Fruit fly (Drosophila melanogaster): ENCODE results near the gene Pino.

The Pino gene

DNA sequence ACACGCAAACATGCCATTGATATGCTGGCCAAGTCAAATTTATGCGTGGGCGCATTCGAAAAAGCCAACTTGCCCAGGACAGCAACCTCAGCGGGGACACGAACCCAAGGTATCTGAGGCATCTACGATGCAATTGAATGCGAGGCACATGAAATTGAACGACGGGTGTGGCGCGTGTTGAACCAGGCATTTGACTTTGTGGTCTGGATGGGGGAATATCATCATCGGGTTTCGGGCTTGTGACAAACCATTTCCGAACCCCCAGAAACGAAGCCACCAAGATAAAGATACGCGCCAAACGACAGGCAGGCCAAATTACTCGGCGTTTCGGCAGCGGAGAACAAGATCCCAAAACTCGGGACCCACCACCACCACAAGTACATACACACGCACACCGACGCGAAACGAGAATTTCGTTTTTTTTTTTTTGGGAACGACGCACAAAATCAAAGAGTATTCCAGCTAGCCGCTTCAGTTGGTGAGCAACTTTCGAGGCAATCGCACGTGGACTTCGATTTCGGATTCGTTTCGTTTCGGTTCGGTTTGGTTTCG is 14.1 kb upstream of the Pino start, which contains the start of gene MFS3:
Gene MFS3, plus strand, starts transcription at position 472 of the 552 bp plus-strand sequence.
- TF ChIP-seq CG11617 (GFP tag; optimal IDR thresholded peaks at IDR 0.05) (no peak), CG12768 (GFP tag; optimal IDR thresholded peaks at IDR 0.05) (no peak), CG5204 (GFP tag; optimal IDR thresholded peaks at IDR 0.05) (no peak), pad (GFP tag; optimal IDR thresholded peaks at IDR 0.05) (peak; percentile 39)

DNA sequence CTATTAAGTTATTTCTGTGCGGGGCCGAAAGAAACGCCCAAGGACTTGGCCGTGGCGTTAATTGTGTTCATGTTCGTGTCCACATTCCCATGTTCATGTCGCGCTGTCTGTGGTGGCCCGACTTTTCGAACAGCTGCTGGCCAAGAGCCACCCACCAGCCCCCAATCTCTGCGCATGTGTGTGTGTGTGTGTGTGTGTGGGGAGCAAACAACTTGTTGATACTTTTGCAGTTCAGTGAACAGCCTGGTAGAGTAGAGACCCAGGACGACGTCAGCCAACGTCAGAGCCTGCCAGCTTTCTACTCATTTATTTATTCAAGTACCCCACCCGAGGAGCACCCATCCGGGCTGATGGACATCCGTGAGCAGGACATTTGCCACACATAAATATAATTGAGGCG is 8.2 kb upstream of the Pino start:
- TF ChIP-seq Clk (GFP tag; optimal IDR thresholded peaks at IDR 0.05) (no peak), toe (GFP tag; optimal IDR thresholded peaks at IDR 0.05) (no peak), CG7045 (GFP tag; optimal IDR thresholded peaks at IDR 0.05) (no peak), tj (GFP tag; optimal IDR thresholded peaks at IDR 0.05) (no peak), CG7101 (tag; optimal IDR thresholded peaks at IDR 0.05) (no peak), bab1 (GFP tag; optimal IDR thresholded peaks at IDR 0.05) (no peak)

DNA sequence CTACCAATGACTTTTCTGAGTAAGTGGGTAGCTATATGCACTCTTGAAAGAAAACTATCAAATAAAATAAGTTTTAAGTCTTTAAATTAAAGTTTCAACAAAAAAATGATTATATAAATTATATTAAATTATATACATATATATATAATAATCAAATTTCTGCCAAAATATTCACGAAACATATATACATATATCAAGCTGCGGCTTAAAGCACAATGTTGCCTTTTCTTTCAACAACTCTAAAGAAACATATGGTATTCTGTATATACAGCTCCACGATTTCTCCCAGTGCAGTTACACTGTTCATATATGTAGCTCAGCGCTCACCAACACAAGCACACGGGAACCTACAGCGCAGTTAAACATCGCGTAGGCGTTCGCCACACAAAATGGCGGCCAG is 6.7 kb upstream of the Pino start:
- TF ChIP-seq CG5204 (GFP tag; optimal IDR thresholded peaks at IDR 0.05): no peak
- peak; percentile 69 for TF ChIP-seq CG7045 (GFP tag; optimal IDR thresholded peaks at IDR 0.05)
- TF ChIP-seq toe (GFP tag; optimal IDR thresholded peaks at IDR 0.05): peak; percentile 1
- peak; percentile 39 for TF ChIP-seq CG12768 (GFP tag; optimal IDR thresholded peaks at IDR 0.05)
- peak; percentile 54 for TF ChIP-seq CG33017 (tag; optimal IDR thresholded peaks at IDR 0.05)
- TF ChIP-seq CG7101 (tag; optimal IDR thresholded peaks at IDR 0.05): peak; percentile 29
- peak; percentile 30 for TF ChIP-seq CG14711 (tag; optimal IDR thresholded peaks at IDR 0.05)
- peak; percentile 58 for TF ChIP-seq CG11617 (GFP tag; optimal IDR thresholded peaks at IDR 0.05)
- TF ChIP-seq Clk (GFP tag; optimal IDR thresholded peaks at IDR 0.05): no peak

DNA sequence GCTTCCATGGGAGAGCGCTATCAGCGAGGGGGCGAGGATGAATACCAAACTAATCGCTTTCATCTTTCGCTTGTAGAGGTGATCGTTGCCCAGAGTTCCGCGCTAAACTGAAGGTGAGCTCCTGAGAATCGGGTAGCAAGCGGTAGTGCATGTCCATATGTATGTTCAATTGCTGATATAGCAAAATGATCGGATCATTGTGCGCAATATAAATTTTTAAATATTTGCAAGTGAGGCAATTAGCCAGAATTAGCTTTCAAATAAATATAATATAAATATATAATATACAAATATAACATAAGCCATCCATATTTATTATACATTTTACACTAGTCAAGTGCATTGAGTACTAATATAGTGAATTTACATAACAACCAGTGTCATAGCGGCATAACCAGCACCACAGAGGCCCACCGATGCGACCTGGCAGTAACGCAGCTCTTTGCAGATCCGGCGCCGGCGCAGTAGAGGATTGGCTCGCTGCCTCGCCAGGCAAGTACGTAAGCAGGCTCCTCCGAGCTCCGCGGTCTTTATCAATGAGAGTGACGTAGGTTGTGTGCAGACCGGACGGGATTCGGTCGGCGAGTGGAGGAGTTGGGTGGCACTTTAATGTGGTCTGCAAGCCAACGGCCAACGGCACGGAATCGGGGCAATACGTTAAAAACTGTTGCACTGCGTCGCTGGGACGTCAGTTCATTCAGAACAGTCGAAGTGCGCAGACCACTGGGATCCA is 5.4 kb upstream of the Pino start, which contains the start of the genes Iris and CG4577:
Gene Iris, minus strand, starts transcription at position 88 of the 733 bp plus-strand sequence.
Gene CG4577, plus strand, starts transcription at position 683 of the 733 bp plus-strand sequence.
- TF ChIP-seq CG1620 (GFP tag; optimal IDR thresholded peaks at IDR 0.05): no peak
- no peak for TF ChIP-seq toe (GFP tag; optimal IDR thresholded peaks at IDR 0.05)
- no peak for TF ChIP-seq Hr96 (GFP tag; optimal IDR thresholded peaks at IDR 0.05)
- no peak for TF ChIP-seq kay (GFP tag; ENCODE audit: borderline replicate concordance)
- TF ChIP-seq Mnt (GFP tag; optimal IDR thresholded peaks at IDR 0.05): no peak
- TF ChIP-seq CG5204 (GFP tag; optimal IDR thresholded peaks at IDR 0.05): no peak
- TF ChIP-seq Clk (GFP tag; optimal IDR thresholded peaks at IDR 0.05): no peak
- no peak for TF ChIP-seq bab1 (GFP tag; optimal IDR thresholded peaks at IDR 0.05)
- no peak for TF ChIP-seq CG7045 (GFP tag; optimal IDR thresholded peaks at IDR 0.05)
- TF ChIP-seq CG12768 (GFP tag; optimal IDR thresholded peaks at IDR 0.05): no peak
- no peak for TF ChIP-seq pad (GFP tag; optimal IDR thresholded peaks at IDR 0.05)
- TF ChIP-seq CG11617 (GFP tag; optimal IDR thresholded peaks at IDR 0.05): peak; percentile 25
- peak; percentile 55 for TF ChIP-seq cic (GFP tag; optimal IDR thresholded peaks at IDR 0.05)
- TF ChIP-seq CG14711 (tag; optimal IDR thresholded peaks at IDR 0.05): no peak
- peak; percentile 39 for TF ChIP-seq CG7101 (tag; optimal IDR thresholded peaks at IDR 0.05)
- no peak for TF ChIP-seq ovo (GFP tag; optimal IDR thresholded peaks at IDR 0.05)
- peak; percentile 96 for TF ChIP-seq tj (GFP tag; optimal IDR thresholded peaks at IDR 0.05)
- no peak for TF ChIP-seq CG33017 (tag; optimal IDR thresholded peaks at IDR 0.05)
- no peak for TF ChIP-seq cnc (optimal IDR thresholded peaks at IDR 0.05)
- no peak for TF ChIP-seq Crg-1 (GFP tag; optimal IDR thresholded peaks at IDR 0.05)

DNA sequence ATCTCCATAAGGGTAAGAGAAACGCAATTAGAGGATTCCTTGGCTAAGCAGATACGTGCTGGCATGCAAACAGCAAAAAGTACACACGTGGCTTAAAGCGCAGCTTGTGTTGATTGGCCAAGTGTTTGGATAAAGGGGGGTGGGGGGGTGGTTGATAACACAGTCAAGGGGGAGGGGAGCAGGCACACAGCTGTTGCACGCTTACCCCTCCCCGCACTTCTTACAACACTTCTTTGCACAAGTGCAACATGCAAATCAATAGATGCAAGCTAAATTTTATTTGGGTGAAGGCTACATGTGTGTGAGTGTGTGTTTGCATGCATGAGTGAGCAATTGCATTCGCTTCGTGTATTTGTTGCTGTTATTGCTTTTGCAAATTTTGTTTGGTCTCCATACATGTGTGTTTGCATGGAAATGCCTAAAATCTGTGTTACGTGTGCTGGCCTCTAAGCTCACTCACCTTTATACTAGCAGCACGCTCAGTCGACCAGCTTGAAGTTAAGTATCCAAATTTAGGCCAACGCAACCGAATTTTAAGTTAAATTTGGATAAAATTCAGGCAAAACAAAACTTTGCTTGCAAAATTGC is 315 bp downstream of the Pino start:
- TF ChIP-seq CG7101 (tag; optimal IDR thresholded peaks at IDR 0.05): no peak
- TF ChIP-seq cnc (optimal IDR thresholded peaks at IDR 0.05): peak in 1 of 2 experiments; percentile 74
- TF ChIP-seq tj (GFP tag; optimal IDR thresholded peaks at IDR 0.05): peak; percentile 28

DNA sequence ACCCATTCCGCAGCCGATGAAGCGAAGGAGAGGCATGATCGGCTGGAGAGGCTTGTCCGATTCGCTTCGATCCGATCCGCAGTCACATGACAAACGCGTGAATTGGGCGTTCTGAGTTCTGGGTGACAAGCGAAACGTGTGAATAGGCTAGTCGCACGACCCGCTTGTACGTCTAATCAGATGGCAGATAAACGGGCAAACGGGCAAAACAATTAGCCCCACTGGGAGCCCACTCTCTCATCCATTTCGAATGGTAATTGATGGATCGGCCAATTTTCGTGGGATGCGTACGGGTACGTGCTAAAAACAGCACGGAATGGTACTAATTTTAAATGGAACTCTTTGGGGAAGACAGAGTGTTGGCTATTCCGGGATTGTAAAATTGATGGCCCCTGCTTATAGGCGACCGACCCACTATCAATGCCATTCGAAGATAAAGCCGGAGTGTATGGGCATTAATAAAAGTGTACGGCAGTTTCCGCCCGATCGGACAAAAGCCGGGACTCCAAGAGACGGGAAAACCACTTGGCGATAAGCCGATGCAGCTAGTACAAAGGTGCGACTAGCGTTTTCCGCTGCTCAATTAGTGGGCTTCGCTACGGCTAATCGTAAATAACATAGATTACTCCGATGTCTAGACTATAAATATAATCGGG is 1.2 kb downstream of the Pino start:
- TF ChIP-seq CG1620 (GFP tag; optimal IDR thresholded peaks at IDR 0.05) (no peak), cnc (optimal IDR thresholded peaks at IDR 0.05) (no peak), CG12768 (GFP tag; optimal IDR thresholded peaks at IDR 0.05) (peak; percentile 7), ovo (GFP tag; optimal IDR thresholded peaks at IDR 0.05) (no peak), cic (GFP tag; optimal IDR thresholded peaks at IDR 0.05) (peak; percentile 83)

DNA sequence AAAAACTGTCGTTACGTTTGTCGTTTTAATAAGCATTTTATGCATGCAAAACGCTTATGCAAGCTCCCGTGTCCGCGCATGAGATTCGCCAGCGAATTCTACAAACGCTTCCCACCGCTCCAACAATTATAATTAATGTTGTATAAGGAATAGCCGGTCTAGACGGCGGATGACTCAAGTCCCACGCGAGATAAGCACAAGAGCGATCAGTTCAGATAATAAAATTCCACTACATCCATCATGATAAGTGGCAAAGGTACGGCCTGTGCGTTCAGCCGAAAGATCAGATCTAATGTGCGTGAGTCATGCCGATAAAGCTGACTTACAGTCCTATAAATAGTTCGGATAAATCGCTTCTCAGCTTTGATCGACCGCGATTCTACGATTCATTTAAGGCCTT is 2.2 kb downstream of the Pino start:
- TF ChIP-seq Mnt (GFP tag; optimal IDR thresholded peaks at IDR 0.05) (peak; percentile 9), CG11617 (GFP tag; optimal IDR thresholded peaks at IDR 0.05) (no peak), ovo (GFP tag; optimal IDR thresholded peaks at IDR 0.05) (no peak), CG7045 (GFP tag; optimal IDR thresholded peaks at IDR 0.05) (no peak), kay (GFP tag; ENCODE audit: borderline replicate concordance) (peak; percentile 91), CG7101 (tag; optimal IDR thresholded peaks at IDR 0.05) (no peak), Crg-1 (GFP tag; optimal IDR thresholded peaks at IDR 0.05) (no peak)

All from whole organism, adult.